Fruit fly (Drosophila melanogaster) whole organism, wandering third instar larva: ENCODE measurements around the gene Nup205.

Experiments
- Abd-B ChIP-seq: fragments of >200 bp; optimal IDR thresholded peaks from 2 replicates; lab custom pipeline; 2017; ENCODE audit warnings: missing biosample characterization, missing genetic modification characterization
- CG32264 ChIP-seq: fragments of 200-800 bp; sonication (Bioruptor generic); optimal IDR thresholded peaks from 2 replicates; lab custom pipeline; 2016; ENCODE audit warnings: missing biosample characterization, missing genetic modification characterization
- CG9705 ChIP-seq: fragments of 200-800 bp; sonication (Bioruptor generic); optimal IDR thresholded peaks from 2 replicates; lab custom pipeline; 2018; ENCODE audit warnings: missing biosample characterization, mild to moderate bottlenecking, missing genetic modification characterization
- CrebA ChIP-seq: fragments of 200-800 bp; sonication (Bioruptor generic); optimal IDR thresholded peaks from 2 replicates; lab custom pipeline; 2016; ENCODE audit warnings: missing biosample characterization, mild to moderate bottlenecking, missing genetic modification characterization, borderline replicate concordance
- Dfd ChIP-seq: fragments of >200 bp; optimal IDR thresholded peaks from 2 replicates; lab custom pipeline; 2017; ENCODE audit warnings: missing biosample characterization, missing genetic modification characterization
- Dif ChIP-seq: fragments of 200-275, 200-300 bp; sonication (Bioruptor generic); optimal IDR thresholded peaks from 2 replicates; lab custom pipeline; 2018; ENCODE audit warnings: missing biosample characterization, missing genetic modification characterization; ENCODE audit not compliant: partially characterized antibody
- GATAd ChIP-seq: sonication (Bioruptor generic); optimal IDR thresholded peaks from 2 replicates; lab custom pipeline; 2016; ENCODE audit warnings: missing biosample characterization, missing genetic modification characterization
- HLH106 ChIP-seq: fragments of 200-800 bp; optimal IDR thresholded peaks from 3 replicates; lab custom pipeline; 2019; ENCODE audit warnings: missing biosample characterization, mild to moderate bottlenecking, missing genetic modification characterization, moderate library complexity
- Hnf4 ChIP-seq: fragments of 200-800 bp; sonication (Bioruptor generic); optimal IDR thresholded peaks from 2 replicates; lab custom pipeline; 2016; ENCODE audit warnings: missing biosample characterization, mild to moderate bottlenecking, missing genetic modification characterization
- Hr78 ChIP-seq: fragments of >200 bp; optimal IDR thresholded peaks from 2 replicates; lab custom pipeline; 2017; ENCODE audit warnings: missing biosample characterization, missing genetic modification characterization
- Hr83 ChIP-seq: fragments of 200-300 bp; sonication (Bioruptor generic); optimal IDR thresholded peaks from 2 replicates; lab custom pipeline; 2016; ENCODE audit warnings: missing biosample characterization, mild to moderate bottlenecking, missing genetic modification characterization, moderate library complexity; ENCODE audit not compliant: poor library complexity, severe bottlenecking
- Jra ChIP-seq: sonication (Bioruptor generic); optimal IDR thresholded peaks from 2 replicates; lab custom pipeline; 2016; ENCODE audit warnings: missing biosample characterization, missing genetic modification characterization
- Mio ChIP-seq: sonication (Bioruptor generic); optimal IDR thresholded peaks from 2 replicates; lab custom pipeline; 2016; ENCODE audit warnings: missing biosample characterization, missing genetic modification characterization
- Myc ChIP-seq: fragments of >200 bp; optimal IDR thresholded peaks from 2 replicates; lab custom pipeline; 2017
- N ChIP-seq: fragments of >200 bp; optimal IDR thresholded peaks from 2 replicates; lab custom pipeline; 2018; ENCODE audit warnings: missing biosample characterization, missing external identifiers, missing genetic modification characterization
- OdsH ChIP-seq: fragments of 200-800 bp; sonication (Bioruptor generic); optimal IDR thresholded peaks from 2 replicates; lab custom pipeline; 2016; ENCODE audit warnings: missing biosample characterization, mild to moderate bottlenecking, missing genetic modification characterization
- Rel ChIP-seq, 2 experiments: fragments of 200-800 bp; sonication (Bioruptor generic) in 1 of 2; optimal IDR thresholded peaks; 2 replicates in 1 of 2; 3 replicates in 1 of 2; lab custom pipeline; 2016 to 2019; ENCODE audit warnings: mild to moderate bottlenecking in 2 of 2, missing biosample characterization in 2 of 2, missing genetic modification characterization in 2 of 2, moderate library complexity in 1 of 2
- Sp1 ChIP-seq: fragments of 200-800 bp; sonication (Bioruptor generic); optimal IDR thresholded peaks from 3 replicates; lab custom pipeline; 2019; ENCODE audit warnings: missing biosample characterization, mild to moderate bottlenecking, missing genetic modification characterization, moderate library complexity
- Vsx2 ChIP-seq: fragments of 200-300, 225-300 bp; sonication (Bioruptor generic); optimal IDR thresholded peaks from 2 replicates; lab custom pipeline; 2018; ENCODE audit warnings: missing biosample characterization, missing genetic modification characterization; ENCODE audit not compliant: partially characterized antibody
- br ChIP-seq: fragments of 200-800 bp; sonication (Bioruptor generic); optimal IDR thresholded peaks from 2 replicates; lab custom pipeline; 2016; ENCODE audit warnings: missing biosample characterization, missing genetic modification characterization
- brk ChIP-seq: fragments of 200-800 bp; sonication (Bioruptor generic); optimal IDR thresholded peaks from 2 replicates; lab custom pipeline; 2016; ENCODE audit warnings: missing biosample characterization, mild to moderate bottlenecking, missing genetic modification characterization
- dl ChIP-seq, 2 experiments: fragments of 175-275, 200-275 bp in 1 of 2; fragments of 200-275 bp in 1 of 2; sonication (Bioruptor generic); optimal IDR thresholded peaks; lab custom pipeline; 2018; ENCODE audit warnings: mild to moderate bottlenecking in 2 of 2, missing biosample characterization in 2 of 2, missing genetic modification characterization in 2 of 2, moderate library complexity in 2 of 2; ENCODE audit not compliant: partially characterized antibody in 2 of 2, insufficient read depth in 1 of 2
- dmrt93B ChIP-seq: fragments of 200-800 bp; sonication (Bioruptor generic); optimal IDR thresholded peaks from 2 replicates; lab custom pipeline; 2018; ENCODE audit warnings: missing biosample characterization, mild to moderate bottlenecking, missing genetic modification characterization
- dsf ChIP-seq: sonication (Bioruptor generic); optimal IDR thresholded peaks from 2 replicates; lab custom pipeline; 2016; ENCODE audit warnings: missing biosample characterization, missing genetic modification characterization, borderline replicate concordance
- ey ChIP-seq: fragments of 200-800 bp; sonication (Bioruptor generic); optimal IDR thresholded peaks from 2 replicates; lab custom pipeline; 2016; ENCODE audit warnings: missing biosample characterization, missing genetic modification characterization
- foxo ChIP-seq, 2 experiments: fragments of 200-800 bp; sonication (Bioruptor generic); optimal IDR thresholded peaks; 2 replicates in 1 of 2; 3 replicates in 1 of 2; lab custom pipeline; 2016 to 2017; ENCODE audit warnings: missing biosample characterization in 2 of 2, missing genetic modification characterization in 2 of 2
- fru ChIP-seq: fragments of 200-800 bp; sonication (Bioruptor generic); optimal IDR thresholded peaks from 3 replicates; lab custom pipeline; 2016; ENCODE audit warnings: missing biosample characterization, mild to moderate bottlenecking, missing genetic modification characterization
- h ChIP-seq: fragments of 200-800 bp; sonication (Bioruptor generic); optimal IDR thresholded peaks from 3 replicates; lab custom pipeline; 2016; ENCODE audit warnings: missing biosample characterization, mild to moderate bottlenecking, missing genetic modification characterization
- jim ChIP-seq: fragments of 175-275, 200-325 bp; sonication (Bioruptor generic); optimal IDR thresholded peaks from 2 replicates; lab custom pipeline; 2016; ENCODE audit warnings: missing biosample characterization, mild to moderate bottlenecking, missing genetic modification characterization
- lola ChIP-seq: fragments of >200 bp; optimal IDR thresholded peaks from 2 replicates; lab custom pipeline; 2017; ENCODE audit warnings: missing biosample characterization, missing genetic modification characterization
- pan ChIP-seq: fragments of >200 bp; optimal IDR thresholded peaks from 2 replicates; lab custom pipeline; 2017
- psq ChIP-seq: fragments of 200-800 bp; sonication (Bioruptor generic); optimal IDR thresholded peaks from 3 replicates; lab custom pipeline; 2017; ENCODE audit warnings: missing biosample characterization, mild to moderate bottlenecking, missing genetic modification characterization, moderate library complexity
- rgr ChIP-seq: fragments of 200-800 bp; sonication (Bioruptor generic); optimal IDR thresholded peaks from 3 replicates; lab custom pipeline; 2016; ENCODE audit warnings: missing biosample characterization, mild to moderate bottlenecking, missing genetic modification characterization
- sage ChIP-seq: fragments of 200-800 bp; sonication (Bioruptor generic); optimal IDR thresholded peaks from 2 replicates; lab custom pipeline; 2016; ENCODE audit warnings: missing biosample characterization, mild to moderate bottlenecking, missing genetic modification characterization
- sv ChIP-seq: fragments of 200-800 bp; sonication (Bioruptor generic); optimal IDR thresholded peaks from 3 replicates; lab custom pipeline; 2016; ENCODE audit warnings: missing biosample characterization, missing genetic modification characterization
- tai ChIP-seq: sonication (Bioruptor generic); optimal IDR thresholded peaks from 2 replicates; lab custom pipeline; 2016; ENCODE audit warnings: missing biosample characterization, missing genetic modification characterization
- usp ChIP-seq: fragments of >200 bp; optimal IDR thresholded peaks from 2 replicates; lab custom pipeline; 2017; ENCODE audit warnings: missing biosample characterization, missing genetic modification characterization
- woc ChIP-seq: sonication (Bioruptor generic); optimal IDR thresholded peaks from 2 replicates; lab custom pipeline; 2016; ENCODE audit warnings: missing biosample characterization, mild to moderate bottlenecking, missing genetic modification characterization

Gene Nup205

DNA sequence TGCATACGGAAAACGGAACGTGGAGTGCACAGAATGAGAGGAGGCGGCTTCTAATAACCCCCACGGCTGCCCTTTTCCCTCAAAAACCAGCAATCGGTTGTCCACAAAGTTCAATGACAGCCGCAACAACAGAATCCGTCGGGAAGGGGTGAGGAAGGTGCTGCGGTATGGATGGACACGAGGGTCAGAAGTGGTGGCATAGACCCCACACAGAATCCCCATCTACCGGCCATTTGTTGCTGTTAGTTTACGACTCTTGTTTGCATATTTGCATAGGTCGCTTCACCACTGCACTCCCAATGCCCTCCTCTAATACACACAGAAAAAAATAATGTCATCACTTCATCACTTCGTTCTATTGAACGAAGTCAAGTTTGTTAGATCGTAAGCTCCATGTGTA, 12.9 kb upstream of the Nup205 start:
- TF ChIP-seq Dif (GFP tag; lab: Kevin White, UChicago) (no peak), Myc (lab: Kevin White, UChicago) (no peak), Vsx2 (GFP tag; lab: Kevin White, UChicago) (no peak), tai (GFP tag; lab: Kevin White, UChicago) (no peak), pan (lab: Kevin White, UChicago) (no peak), Abd-B (GFP tag; lab: Kevin White, UChicago) (no peak), sage (no peak), dmrt93B (GFP tag; lab: Kevin White, UChicago) (no peak), Hr83 (GFP tag; lab: Kevin White, UChicago) (no peak), CrebA (GFP tag; lab: Kevin White, UChicago) (no peak), Mio (no peak), psq (GFP tag; lab: Kevin White, UChicago) (no peak), Rel (GFP tag; optimal IDR thresholded peaks at IDR 0.05; lab: Kevin White, UChicago) (no peak), Rel (tag; optimal IDR thresholded peaks at IDR 0.05; lab: Kevin White, UChicago) (no peak), foxo (GFP tag; optimal IDR thresholded peaks at IDR 0.05; lab: Kevin White, UChicago) (no peak), Hnf4 (GFP tag; lab: Kevin White, UChicago) (no peak), rgr (GFP tag; lab: Kevin White, UChicago) (no peak), Sp1 (GFP tag; lab: Kevin White, UChicago) (no peak), br (GFP tag; lab: Kevin White, UChicago) (no peak), fru (GFP tag; lab: Kevin White, UChicago) (no peak)

DNA sequence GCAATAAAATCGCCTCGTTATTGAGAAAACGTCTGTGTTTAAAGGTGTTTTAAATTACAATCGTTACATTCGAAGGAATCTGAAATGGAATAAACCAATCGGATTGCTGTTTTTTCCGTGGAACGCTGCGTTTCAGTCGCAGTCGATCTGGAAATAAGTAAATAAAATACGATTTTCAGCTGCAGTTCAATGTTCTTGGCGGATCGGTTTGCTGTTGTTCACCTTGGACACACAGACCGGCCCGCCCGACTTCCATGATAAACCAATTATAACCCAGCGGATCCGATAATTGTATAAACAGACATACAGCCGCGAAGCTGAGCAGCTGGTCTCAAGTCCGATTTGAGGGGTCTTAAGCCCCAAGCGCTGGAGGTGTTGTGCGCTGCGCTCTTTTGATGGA, 11.7 kb upstream of the Nup205 start:
- TF ChIP-seq GATAd (GFP tag; lab: Kevin White, UChicago) (no peak), dl (GFP tag; optimal IDR thresholded peaks at IDR 0.05; lab: Kevin White, UChicago; ENCODE audit: insufficient read depth in 1 of 2, partially characterized antibody in 2 of 2) (no peak), pan (lab: Kevin White, UChicago) (no peak)

DNA sequence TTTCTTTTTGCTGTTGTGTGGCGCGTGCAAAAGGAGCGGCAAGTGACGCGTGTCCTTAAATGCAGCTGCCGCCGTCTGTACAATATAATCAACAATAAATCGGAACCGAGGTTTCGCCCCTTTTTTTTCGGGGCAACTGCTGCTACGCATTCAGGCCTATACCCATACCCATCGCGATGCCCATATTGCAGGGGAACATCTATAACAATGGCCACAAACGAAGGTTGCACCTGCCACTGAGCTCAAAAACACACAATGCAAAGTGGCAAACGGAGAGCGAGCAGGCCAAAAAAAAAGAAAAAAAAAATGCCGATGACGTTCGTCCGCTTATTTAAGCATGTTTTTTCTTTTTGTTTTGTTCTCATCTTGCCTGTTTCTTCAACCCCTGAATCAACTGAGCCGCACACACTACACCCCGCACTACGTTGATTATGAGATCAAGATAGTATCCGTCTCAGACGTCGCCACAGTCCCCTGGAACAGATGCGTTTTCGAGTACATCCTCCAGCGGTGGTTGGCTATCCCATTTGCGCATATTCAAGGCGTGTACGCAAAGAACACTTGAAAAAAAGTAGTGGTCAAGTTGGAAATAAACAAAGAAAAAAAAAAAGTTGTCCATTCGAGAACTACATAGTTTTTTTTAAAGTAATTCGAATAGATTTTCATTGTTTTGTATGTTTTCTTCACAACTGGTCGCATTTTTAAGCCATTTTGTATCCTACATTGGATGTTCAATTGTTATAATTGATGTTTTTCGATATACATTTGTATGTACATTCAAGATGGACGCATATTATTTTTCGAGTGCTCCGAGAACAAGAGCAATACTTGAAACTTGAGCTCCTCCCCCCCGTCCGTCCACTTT, 9.4 kb upstream of the Nup205 start:
- TF ChIP-seq Dif (GFP tag; lab: Kevin White, UChicago) (no peak), woc (GFP tag; lab: Kevin White, UChicago) (peak; percentile 47), dsf (GFP tag; lab: Kevin White, UChicago) (no peak), psq (GFP tag; lab: Kevin White, UChicago) (peak; percentile 52), fru (GFP tag; lab: Kevin White, UChicago) (peak; percentile 69), HLH106 (tag; lab: Kevin White, UChicago) (peak; percentile 48), tai (GFP tag; lab: Kevin White, UChicago) (no peak), usp (GFP tag; lab: Kevin White, UChicago) (no peak), Sp1 (GFP tag; lab: Kevin White, UChicago) (peak; percentile 41), Mio (no peak), Vsx2 (GFP tag; lab: Kevin White, UChicago) (no peak), Hr78 (GFP tag; lab: Kevin White, UChicago) (no peak), GATAd (GFP tag; lab: Kevin White, UChicago) (no peak), OdsH (GFP tag; lab: Kevin White, UChicago) (peak; percentile 42), h (peak; percentile 19), lola (GFP tag; lab: Kevin White, UChicago) (no peak), brk (GFP tag; lab: Kevin White, UChicago) (no peak), sv (GFP tag; lab: Kevin White, UChicago) (no peak), dl (GFP tag; optimal IDR thresholded peaks at IDR 0.05; lab: Kevin White, UChicago; ENCODE audit: insufficient read depth in 1 of 2, partially characterized antibody in 2 of 2) (no peak), sage (no peak), Rel (GFP tag; optimal IDR thresholded peaks at IDR 0.05; lab: Kevin White, UChicago) (no peak), Rel (tag; optimal IDR thresholded peaks at IDR 0.05; lab: Kevin White, UChicago) (peak; percentile 60), rgr (GFP tag; lab: Kevin White, UChicago) (peak; percentile 9), CrebA (GFP tag; lab: Kevin White, UChicago) (no peak), Hr83 (GFP tag; lab: Kevin White, UChicago) (no peak), Hnf4 (GFP tag; lab: Kevin White, UChicago) (peak; percentile 9), pan (lab: Kevin White, UChicago) (no peak), foxo (GFP tag; optimal IDR thresholded peaks at IDR 0.05; lab: Kevin White, UChicago) (peak in 1 of 2 experiments; percentile 52), br (GFP tag; lab: Kevin White, UChicago) (peak; percentile 33), CG9705 (GFP tag; lab: Kevin White, UChicago) (no peak), Dfd (GFP tag; lab: Kevin White, UChicago) (no peak), jim (GFP tag; lab: Kevin White, UChicago) (no peak), Myc (lab: Kevin White, UChicago) (no peak), CG32264 (GFP tag; lab: Kevin White, UChicago) (no peak), Abd-B (GFP tag; lab: Kevin White, UChicago) (no peak), ey (GFP tag; lab: Kevin White, UChicago) (peak; percentile 24), dmrt93B (GFP tag; lab: Kevin White, UChicago) (no peak), Jra (GFP tag; lab: Kevin White, UChicago) (no peak), N (GFP tag; lab: Kevin White, UChicago) (no peak)
